Worm (Caenorhabditis elegans) whole organism, midembryonic: ENCODE measurements around the gene F31E9.6.

Source experiments
- T22C8.4 ChIP-seq: fragments of 200-800 bp; sonication (Bioruptor generic); IDR thresholded peaks from 2 replicates; pipeline ENCODE4 v1.3.6; 2022; ENCODE audit warnings: missing genetic modification characterization, missing compliant biosample characterization
- cog-1 ChIP-seq: sonication (generic microtip); optimal IDR thresholded peaks from 2 replicates; lab custom pipeline; 2016; ENCODE audit warnings: missing genetic modification characterization, missing compliant biosample characterization
- flt-1 ChIP-seq: fragments of 200-800 bp; sonication (Bioruptor generic); IDR thresholded peaks from 2 replicates; pipeline ENCODE4 v1.3.6; 2022; ENCODE audit warnings: missing genetic modification characterization, missing compliant biosample characterization
- klf-2 ChIP-seq: fragments of 200-800 bp; sonication (Bioruptor generic); conservative IDR thresholded peaks from 2 replicates; pipeline ENCODE4 v1.3.6; 2022; ENCODE audit warnings: missing genetic modification reagents, missing genetic modification characterization, missing compliant biosample characterization
- med-1 ChIP-seq: sonication (generic microtip); optimal IDR thresholded peaks from 2 replicates; lab custom pipeline; 2017; ENCODE audit warnings: missing genetic modification characterization, mild to moderate bottlenecking, missing compliant biosample characterization, antibody characterized with exemption, missing genetic modification reagents; ENCODE audit not compliant: insufficient read depth
- ref-1 ChIP-seq: fragments of 200-800 bp; sonication (Bioruptor generic); conservative IDR thresholded peaks from 2 replicates; pipeline ENCODE4 v1.3.6; 2022; ENCODE audit warnings: missing genetic modification reagents, missing genetic modification characterization, missing compliant biosample characterization
- tab-1 ChIP-seq: fragments of 200-800 bp; sonication (Bioruptor generic); IDR thresholded peaks from 2 replicates; pipeline ENCODE4 v1.3.6; 2022; ENCODE audit warnings: missing genetic modification characterization, missing compliant biosample characterization
- ztf-23 ChIP-seq: fragments of 200-800 bp; sonication (Bioruptor generic); IDR thresholded peaks from 2 replicates; pipeline ENCODE4 v1.3.6; 2022; ENCODE audit warnings: missing genetic modification reagents, missing genetic modification characterization, missing compliant biosample characterization
- ztf-29 ChIP-seq: fragments of 200-800 bp; sonication (Bioruptor generic); IDR thresholded peaks from 2 replicates; pipeline ENCODE4 v1.3.6; 2022; ENCODE audit warnings: missing genetic modification reagents, missing genetic modification characterization, missing compliant biosample characterization

F31E9.6 gene

ce11 chrV:17315063-17315462 lies at the start of gene F31E9.6:
Gene F31E9.6, minus strand, starts transcription at chrV:17315153.
- no peak for TF ChIP-seq ztf-23 (GFP tag; lab: Robert Waterston, UW)
- no peak for TF ChIP-seq klf-2 (GFP tag; lab: Robert Waterston, UW)
- TF ChIP-seq tab-1 = no peak
- TF ChIP-seq med-1 (GFP tag; lab: Kevin White, UChicago) = no peak
- TF ChIP-seq T22C8.4 (GFP tag; lab: Robert Waterston, UW) = no peak
- TF ChIP-seq ztf-29 (GFP tag; lab: Robert Waterston, UW) = no peak
- TF ChIP-seq cog-1 (tag; lab: Kevin White, UChicago) = no peak
- no peak for TF ChIP-seq flt-1
- TF ChIP-seq ref-1 (GFP tag; lab: Robert Waterston, UW) = no peak

ce11 chrV:17352827-17353373 lies 37.9 kb upstream of the F31E9.6 start, which contains the start of the genes fbxa-134 and F47H4.2:
Gene fbxa-134, minus strand, starts transcription at chrV:17352870.
Gene F47H4.2, plus strand, starts transcription at chrV:17353323.
- no peak for TF ChIP-seq ztf-29 (GFP tag; lab: Robert Waterston, UW)
- TF ChIP-seq flt-1 = no peak
- no peak for TF ChIP-seq tab-1
- TF ChIP-seq cog-1 (tag; lab: Kevin White, UChicago) = no peak
- no peak for TF ChIP-seq ztf-23 (GFP tag; lab: Robert Waterston, UW)
- TF ChIP-seq ref-1 (GFP tag; lab: Robert Waterston, UW) = no peak
- TF ChIP-seq T22C8.4 (GFP tag; lab: Robert Waterston, UW) = no peak
- no peak for TF ChIP-seq med-1 (GFP tag; lab: Kevin White, UChicago)
- no peak for TF ChIP-seq klf-2 (GFP tag; lab: Robert Waterston, UW)

ce11 chrV:17350093-17350492 lies 35.1 kb upstream of the F31E9.6 start, which contains the start of gene lsy-27:
Gene lsy-27, minus strand, starts transcription at chrV:17350193.
- TF ChIP-seq med-1 (GFP tag; lab: Kevin White, UChicago) (no peak), flt-1 (no peak), T22C8.4 (GFP tag; lab: Robert Waterston, UW) (no peak), tab-1 (no peak), klf-2 (GFP tag; lab: Robert Waterston, UW) (no peak), ztf-23 (GFP tag; lab: Robert Waterston, UW) (no peak), ref-1 (GFP tag; lab: Robert Waterston, UW) (no peak), ztf-29 (GFP tag; lab: Robert Waterston, UW) (no peak)

ce11 chrV:17347602-17348001 lies 32.6 kb upstream of the F31E9.6 start, which contains the start of gene skr-5:
Gene skr-5, plus strand, starts transcription at chrV:17347902.
- TF ChIP-seq klf-2 (GFP tag; lab: Robert Waterston, UW) = no peak
- no peak for TF ChIP-seq tab-1
- no peak for TF ChIP-seq ref-1 (GFP tag; lab: Robert Waterston, UW)
- no peak for TF ChIP-seq flt-1
- TF ChIP-seq ztf-29 (GFP tag; lab: Robert Waterston, UW) = no peak

ce11 chrV:17344876-17345275 lies 29.9 kb upstream of the F31E9.6 start, which contains the start of the genes fbxa-188 and fbxa-189:
Gene fbxa-188, minus strand, starts transcription at chrV:17344926.
Gene fbxa-189, plus strand, starts transcription at chrV:17345214.
- no peak for TF ChIP-seq cog-1 (tag; lab: Kevin White, UChicago)
- TF ChIP-seq med-1 (GFP tag; lab: Kevin White, UChicago) = no peak
- no peak for TF ChIP-seq tab-1
- TF ChIP-seq flt-1 = no peak
- no peak for TF ChIP-seq ztf-29 (GFP tag; lab: Robert Waterston, UW)
- no peak for TF ChIP-seq klf-2 (GFP tag; lab: Robert Waterston, UW)
- TF ChIP-seq ref-1 (GFP tag; lab: Robert Waterston, UW) = no peak
- no peak for TF ChIP-seq ztf-23 (GFP tag; lab: Robert Waterston, UW)

DNA sequence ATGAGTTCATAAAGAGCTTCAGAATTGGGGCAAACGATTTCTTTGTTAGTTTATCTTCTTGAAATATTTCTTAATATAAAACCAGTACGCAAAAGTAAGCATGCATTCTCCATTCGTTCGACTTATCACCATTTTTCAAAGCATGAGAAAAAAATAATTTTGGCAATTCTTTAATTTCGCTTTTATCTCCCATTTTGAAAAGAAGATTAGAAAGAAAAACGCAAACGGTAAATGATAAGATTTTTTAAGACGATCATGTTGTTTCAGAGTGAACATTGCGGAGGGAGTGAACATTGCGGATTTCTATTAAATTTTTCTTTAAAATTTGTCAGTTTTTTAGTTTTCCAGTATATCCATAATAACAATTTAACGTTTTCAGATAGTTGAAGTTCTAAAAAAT lies 24.4 kb upstream of the F31E9.6 start:
- TF ChIP-seq ref-1 (GFP tag; lab: Robert Waterston, UW) = no peak

ce11 chrV:17331340-17331739 lies 16.4 kb upstream of the F31E9.6 start, which contains the start of gene fbxa-185:
Gene fbxa-185, plus strand, starts transcription at chrV:17331640.
- no peak for TF ChIP-seq flt-1
- no peak for TF ChIP-seq tab-1
- TF ChIP-seq klf-2 (GFP tag; lab: Robert Waterston, UW) = no peak
- TF ChIP-seq cog-1 (tag; lab: Kevin White, UChicago) = no peak
- no peak for TF ChIP-seq ztf-23 (GFP tag; lab: Robert Waterston, UW)
- no peak for TF ChIP-seq T22C8.4 (GFP tag; lab: Robert Waterston, UW)
- no peak for TF ChIP-seq med-1 (GFP tag; lab: Kevin White, UChicago)

DNA sequence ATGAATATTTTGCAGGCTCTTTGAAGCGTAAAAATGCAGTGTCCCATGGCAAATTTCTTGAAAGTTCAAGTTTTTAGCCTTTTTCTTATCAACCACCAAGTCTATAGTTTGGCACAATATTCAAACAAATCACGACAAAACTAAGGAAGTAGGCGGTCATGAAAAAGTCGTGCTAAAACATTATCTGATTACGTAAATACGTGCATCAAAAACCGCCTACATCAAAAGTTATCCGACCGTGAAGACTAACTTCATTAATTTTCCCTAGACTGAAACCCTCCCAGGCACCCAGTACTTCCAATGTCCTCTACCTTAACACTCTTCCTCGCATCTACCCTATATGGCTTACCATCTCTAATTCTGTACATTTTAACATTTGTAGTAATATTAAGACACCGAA lies 13.5 kb upstream of the F31E9.6 start, which contains the start of gene srg-44:
srg-44 (plus strand) TSS at position 301 of the 400 bp plus-strand sequence.
- TF ChIP-seq tab-1 (no peak), ztf-29 (GFP tag; lab: Robert Waterston, UW) (no peak), flt-1 (no peak), T22C8.4 (GFP tag; lab: Robert Waterston, UW) (no peak), klf-2 (GFP tag; lab: Robert Waterston, UW) (no peak), ref-1 (GFP tag; lab: Robert Waterston, UW) (no peak), med-1 (GFP tag; lab: Kevin White, UChicago) (no peak), cog-1 (tag; lab: Kevin White, UChicago) (no peak), ztf-23 (GFP tag; lab: Robert Waterston, UW) (no peak)

- TF ChIP-seq flt-1 (no peak), klf-2 (GFP tag; lab: Robert Waterston, UW) (no peak), ref-1 (GFP tag; lab: Robert Waterston, UW) (no peak), cog-1 (tag; lab: Kevin White, UChicago) (no peak), tab-1 (no peak), T22C8.4 (GFP tag; lab: Robert Waterston, UW) (no peak), ztf-23 (GFP tag; lab: Robert Waterston, UW) (no peak), med-1 (GFP tag; lab: Kevin White, UChicago) (no peak), ztf-29 (GFP tag; lab: Robert Waterston, UW) (no peak)
These were observed 12.9 kb upstream of the F31E9.6 start, which contains the start of gene sdz-16 for ce11 chrV:17327867-17328266. Gene sdz-16, minus strand, starts transcription at chrV:17327967.
